Worm (Caenorhabditis elegans) whole organism, L2 larva: ENCODE results near the gene col-132.

Source experiments
- C34F6.9 ChIP-seq: fragments of 150-350 bp; optimal IDR thresholded peaks from 2 replicates; lab custom pipeline; 2014; ENCODE audit warnings: missing biosample characterization, missing genetic modification characterization
- F13H6.1 ChIP-seq: sonication (generic microtip); optimal IDR thresholded peaks from 2 replicates; lab custom pipeline; 2016; ENCODE audit warnings: missing genetic modification characterization, missing compliant biosample characterization
- R02D3.7 ChIP-seq: fragments of 150-350 bp; optimal IDR thresholded peaks from 2 replicates; lab custom pipeline; 2014; ENCODE audit warnings: missing biosample characterization, missing genetic modification characterization
- Y55F3AM.14 ChIP-seq: fragments of 200-800 bp; sonication (Bioruptor generic); optimal IDR thresholded peaks from 2 replicates; lab custom pipeline; 2018; ENCODE audit warnings: mild to moderate bottlenecking, missing genetic modification characterization, missing compliant biosample characterization
- alr-1 ChIP-seq: fragments of 150-350 bp; optimal IDR thresholded peaks from 2 replicates; lab custom pipeline; 2014; ENCODE audit warnings: missing biosample characterization, missing genetic modification characterization
- aly-2 ChIP-seq: fragments of 150-350 bp; optimal IDR thresholded peaks from 2 replicates; lab custom pipeline; 2014; ENCODE audit warnings: missing biosample characterization, missing genetic modification characterization
- ama-1 ChIP-seq: fragments of 150-350 bp; optimal IDR thresholded peaks from 2 replicates; lab custom pipeline; 2018; ENCODE audit warnings: inconsistent platforms
- blmp-1 ChIP-seq: sonication (generic microtip); optimal IDR thresholded peaks from 2 replicates; lab custom pipeline; 2017; ENCODE audit warnings: missing genetic modification characterization, mild to moderate bottlenecking, missing compliant biosample characterization, antibody characterized with exemption, moderate library complexity; ENCODE audit not compliant: insufficient read depth
- ceh-82 ChIP-seq: fragments of 150-350 bp; optimal IDR thresholded peaks from 2 replicates; lab custom pipeline; 2014; ENCODE audit warnings: missing biosample characterization, missing genetic modification characterization
- dmd-4 ChIP-seq: sonication (generic microtip); optimal IDR thresholded peaks from 2 replicates; lab custom pipeline; 2017; ENCODE audit warnings: missing biosample characterization, missing genetic modification characterization
- egl-27 ChIP-seq: sonication (generic microtip); optimal IDR thresholded peaks from 3 replicates; lab custom pipeline; 2017; ENCODE audit warnings: missing biosample characterization, missing genetic modification reagents, missing genetic modification characterization
- elt-1 ChIP-seq: fragments of 150-350 bp; optimal IDR thresholded peaks from 2 replicates; lab custom pipeline; 2014; ENCODE audit warnings: missing biosample characterization, missing genetic modification characterization
- elt-3 ChIP-seq: sonication (generic microtip); optimal IDR thresholded peaks from 2 replicates; lab custom pipeline; 2017; ENCODE audit warnings: missing biosample characterization, missing genetic modification characterization
- fos-1 ChIP-seq: fragments of 150-350 bp; optimal IDR thresholded peaks from 2 replicates; lab custom pipeline; 2014; ENCODE audit warnings: missing biosample characterization, missing genetic modification characterization
- gmeb-1 ChIP-seq: fragments of 150-350 bp; optimal IDR thresholded peaks from 2 replicates; lab custom pipeline; 2014; ENCODE audit warnings: missing biosample characterization, missing genetic modification characterization
- lin-11 ChIP-seq: fragments of 150-350 bp; sonication (generic microtip); optimal IDR thresholded peaks from 2 replicates; lab custom pipeline; 2014; ENCODE audit warnings: missing biosample characterization, missing genetic modification characterization, inconsistent platforms, mixed read lengths
- lin-39 ChIP-seq: fragments of 150-350 bp; optimal IDR thresholded peaks from 2 replicates; lab custom pipeline; 2014; ENCODE audit warnings: missing biosample characterization, missing genetic modification reagents, missing genetic modification characterization
- lsy-2 ChIP-seq, 2 experiments: fragments of 150-350 bp in 1 of 2; sonication (generic microtip) in 1 of 2; optimal IDR thresholded peaks; 2 replicates each; lab custom pipeline; 2014 to 2017; ENCODE audit warnings: missing biosample characterization in 2 of 2, missing genetic modification characterization in 2 of 2
- mbf-1 ChIP-seq: sonication (generic microtip); optimal IDR thresholded peaks from 2 replicates; lab custom pipeline; 2017; ENCODE audit warnings: missing biosample characterization, missing genetic modification characterization
- mdl-1 ChIP-seq, 2 experiments: fragments of 150-350 bp in 1 of 2; sonication (generic microtip) in 1 of 2; optimal IDR thresholded peaks; 2 replicates each; lab custom pipeline; 2017; ENCODE audit warnings: missing biosample characterization in 2 of 2, missing genetic modification characterization in 2 of 2
- nhr-11 ChIP-seq: fragments of 150-350 bp; optimal IDR thresholded peaks from 2 replicates; lab custom pipeline; 2014; ENCODE audit warnings: missing biosample characterization, missing genetic modification characterization
- nhr-12 ChIP-seq: fragments of 150-350 bp; optimal IDR thresholded peaks from 2 replicates; lab custom pipeline; 2014; ENCODE audit warnings: missing biosample characterization, missing genetic modification characterization
- nhr-129 ChIP-seq: fragments of 150-350 bp; optimal IDR thresholded peaks from 2 replicates; lab custom pipeline; 2014; ENCODE audit warnings: missing biosample characterization, missing genetic modification characterization
- nhr-21 ChIP-seq: fragments of 150-350 bp; optimal IDR thresholded peaks from 2 replicates; lab custom pipeline; 2014; ENCODE audit warnings: missing biosample characterization, missing genetic modification characterization
- nhr-23 ChIP-seq: fragments of 150-350 bp; optimal IDR thresholded peaks from 2 replicates; lab custom pipeline; 2014; ENCODE audit warnings: missing biosample characterization, missing genetic modification reagents, missing genetic modification characterization
- nhr-237 ChIP-seq: fragments of 150-350 bp; optimal IDR thresholded peaks from 2 replicates; lab custom pipeline; 2014; ENCODE audit warnings: missing biosample characterization, missing genetic modification characterization
- nhr-25 ChIP-seq: fragments of 150-350 bp; sonication (generic microtip); optimal IDR thresholded peaks from 3 replicates; lab custom pipeline; 2014; ENCODE audit warnings: missing biosample characterization, missing genetic modification characterization
- nhr-6 ChIP-seq: fragments of 150-350 bp; optimal IDR thresholded peaks from 2 replicates; lab custom pipeline; 2014; ENCODE audit warnings: missing biosample characterization, missing genetic modification characterization
- peb-1 ChIP-seq: fragments of 150-350 bp; optimal IDR thresholded peaks from 2 replicates; lab custom pipeline; 2014; ENCODE audit warnings: missing biosample characterization, missing genetic modification characterization
- sem-4 ChIP-seq: fragments of 150-350 bp; optimal IDR thresholded peaks from 2 replicates; lab custom pipeline; 2014; ENCODE audit warnings: missing biosample characterization, missing genetic modification reagents, missing genetic modification characterization
- skn-1 ChIP-seq: sonication (generic microtip); optimal IDR thresholded peaks from 2 replicates; lab custom pipeline; 2017; ENCODE audit warnings: missing biosample characterization, missing genetic modification characterization
- sma-3 ChIP-seq: sonication (generic microtip); optimal IDR thresholded peaks from 2 replicates; lab custom pipeline; 2016; ENCODE audit warnings: missing genetic modification reagents, missing genetic modification characterization, missing compliant biosample characterization
- sma-9 ChIP-seq, 2 experiments: fragments of 150-350 bp in 1 of 2; sonication (generic microtip) in 1 of 2; optimal IDR thresholded peaks; 2 replicates each; lab custom pipeline; 2014 to 2016; ENCODE audit warnings: missing genetic modification characterization in 2 of 2, mild to moderate bottlenecking in 1 of 2, missing biosample characterization in 1 of 2, missing compliant biosample characterization in 1 of 2, missing genetic modification reagents in 1 of 2, moderate library complexity in 1 of 2
- unc-39 ChIP-seq: fragments of 150-350 bp; optimal IDR thresholded peaks from 2 replicates; lab custom pipeline; 2014; ENCODE audit warnings: missing biosample characterization, missing genetic modification characterization
- unc-55 ChIP-seq: fragments of 150-350 bp; sonication (generic microtip); optimal IDR thresholded peaks from 3 replicates; lab custom pipeline; 2014; ENCODE audit warnings: missing biosample characterization, missing genetic modification reagents, missing genetic modification characterization
- unc-62 ChIP-seq: fragments of 150-350 bp; optimal IDR thresholded peaks from 2 replicates; lab custom pipeline; 2014; ENCODE audit warnings: missing biosample characterization, missing genetic modification reagents, missing genetic modification characterization
- zag-1 ChIP-seq: fragments of 150-350 bp; optimal IDR thresholded peaks from 2 replicates; lab custom pipeline; 2014; ENCODE audit warnings: missing biosample characterization, missing genetic modification characterization
- ztf-4 ChIP-seq: fragments of 150-350 bp; optimal IDR thresholded peaks from 2 replicates; lab custom pipeline; 2014; ENCODE audit warnings: missing biosample characterization, missing genetic modification characterization

The col-132 gene

DNA sequence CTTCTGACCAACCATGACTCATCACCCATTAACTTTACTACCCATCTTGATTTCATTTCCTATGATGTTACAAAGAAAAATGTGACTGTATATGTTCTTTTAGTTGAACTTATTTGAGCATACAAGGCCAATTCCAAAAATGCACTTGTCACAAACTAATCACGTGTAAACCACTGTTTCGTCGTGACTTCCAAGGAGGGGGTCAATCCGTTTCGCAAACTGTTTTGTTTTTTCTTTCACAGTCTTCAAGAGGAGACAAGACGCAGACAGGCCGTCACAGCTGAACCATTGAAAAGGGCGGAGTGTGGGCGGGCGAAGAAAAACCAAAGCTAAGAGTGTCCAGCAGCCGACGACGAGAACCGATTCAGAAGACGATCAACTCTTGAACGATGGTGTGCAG is 11.7 kb downstream of the col-132 start, which contains the start of gene C39E9.8:
Gene C39E9.8 (plus strand): TSS at position 328 of the 400 bp plus-strand sequence.
- TF ChIP-seq unc-62 (no peak), fos-1 (peak; percentile 41), aly-2 (tag; lab: Kevin White, UChicago) (no peak), blmp-1 (tag; lab: Kevin White, UChicago) (peak; percentile 48), Y55F3AM.14 (GFP tag; lab: Kevin White, UChicago) (peak; percentile 23), nhr-25 (tag; lab: Kevin White, UChicago) (peak; percentile 94), nhr-129 (tag; lab: Kevin White, UChicago) (peak; percentile 71), egl-27 (peak; percentile 13), sma-9 (GFP tag; optimal IDR thresholded peaks at IDR 0.05; lab: Kevin White, UChicago) (peak; percentile 74), sma-9 (tag; optimal IDR thresholded peaks at IDR 0.05; lab: Kevin White, UChicago) (peak; percentile 1), elt-3 (no peak), nhr-23 (tag; lab: Kevin White, UChicago) (no peak), nhr-6 (tag; lab: Kevin White, UChicago) (peak; percentile 14), nhr-21 (tag; lab: Kevin White, UChicago) (peak; percentile 52), sma-3 (GFP tag; lab: Kevin White, UChicago) (peak; percentile 77)

DNA sequence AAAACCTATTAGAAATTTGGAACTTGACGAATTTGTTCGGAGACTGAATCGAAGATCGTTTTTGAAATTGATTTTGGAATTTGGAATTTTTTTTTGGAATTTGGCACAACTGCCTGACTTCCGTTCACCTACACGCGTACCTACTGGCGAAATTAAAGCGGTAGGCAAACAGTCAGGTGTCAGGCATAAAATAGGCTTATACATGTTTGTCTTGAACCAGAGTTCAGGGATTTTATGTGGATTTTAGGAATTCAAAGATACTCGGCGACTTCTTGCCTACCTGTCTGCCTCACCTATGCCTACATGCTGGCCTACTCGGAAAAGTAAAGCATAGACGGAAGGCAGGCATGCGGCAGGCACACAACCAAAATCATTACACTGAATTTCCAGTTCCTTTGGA is 12.5 kb downstream of the col-132 start:
- TF ChIP-seq ztf-4, result no peak
- TF ChIP-seq zag-1, result no peak
- TF ChIP-seq gmeb-1 (tag; lab: Kevin White, UChicago), result no peak
- no peak for TF ChIP-seq unc-55 (GFP tag; lab: Kevin White, UChicago)
- no peak for TF ChIP-seq R02D3.7 (tag; lab: Kevin White, UChicago)
- TF ChIP-seq elt-1 (tag; lab: Kevin White, UChicago), result no peak
- no peak for TF ChIP-seq sem-4 (tag; lab: Kevin White, UChicago)
- TF ChIP-seq fos-1, result no peak
- no peak for TF ChIP-seq ama-1 (lab: Kevin White, UChicago)
- TF ChIP-seq C34F6.9, result no peak
- TF ChIP-seq elt-3, result no peak
- no peak for TF ChIP-seq lin-11 (tag; lab: Kevin White, UChicago)
- no peak for TF ChIP-seq sma-9 (GFP tag; optimal IDR thresholded peaks at IDR 0.05; lab: Kevin White, UChicago)
- TF ChIP-seq sma-9 (tag; optimal IDR thresholded peaks at IDR 0.05; lab: Kevin White, UChicago), result no peak
- TF ChIP-seq lsy-2 (tag; optimal IDR thresholded peaks at IDR 0.05; lab: Kevin White, UChicago), result no peak
- TF ChIP-seq peb-1 (tag; lab: Kevin White, UChicago), result no peak
- TF ChIP-seq nhr-6 (tag; lab: Kevin White, UChicago), result no peak
- TF ChIP-seq F13H6.1 (tag; lab: Kevin White, UChicago), result no peak
- no peak for TF ChIP-seq nhr-23 (tag; lab: Kevin White, UChicago)
- no peak for TF ChIP-seq mbf-1 (tag; lab: Kevin White, UChicago)

DNA sequence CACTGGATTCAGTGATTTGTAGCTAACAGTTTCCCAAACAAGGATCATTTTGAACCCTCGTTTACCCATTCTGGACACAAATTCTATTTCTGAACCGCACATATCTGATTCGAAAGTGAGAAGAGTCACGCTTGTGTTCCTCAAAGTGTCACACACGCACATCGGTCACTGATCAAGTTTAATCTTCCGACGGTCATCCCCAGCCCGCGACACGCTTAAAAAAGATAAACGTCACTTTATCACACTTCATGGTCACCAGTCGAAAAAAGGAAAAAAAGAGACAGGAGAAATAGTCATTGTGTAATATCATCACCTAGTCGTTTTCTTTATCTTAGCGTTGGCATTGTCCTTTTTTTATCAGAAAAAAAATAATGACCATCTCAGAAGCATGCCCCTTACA is 13.2 kb downstream of the col-132 start:
- TF ChIP-seq elt-1 (tag; lab: Kevin White, UChicago) (no peak), fos-1 (no peak), nhr-21 (tag; lab: Kevin White, UChicago) (peak; percentile 86), egl-27 (no peak), ceh-82 (no peak), C34F6.9 (no peak), sem-4 (tag; lab: Kevin White, UChicago) (no peak), nhr-129 (tag; lab: Kevin White, UChicago) (peak; percentile 55), lin-39 (tag; lab: Kevin White, UChicago) (no peak), alr-1 (no peak), mbf-1 (tag; lab: Kevin White, UChicago) (no peak), skn-1 (tag; lab: Kevin White, UChicago) (no peak), nhr-12 (no peak), ama-1 (lab: Kevin White, UChicago) (no peak), blmp-1 (tag; lab: Kevin White, UChicago) (peak; percentile 72), F13H6.1 (tag; lab: Kevin White, UChicago) (no peak), lin-11 (tag; lab: Kevin White, UChicago) (no peak), sma-9 (GFP tag; optimal IDR thresholded peaks at IDR 0.05; lab: Kevin White, UChicago) (peak; percentile 87), sma-9 (tag; optimal IDR thresholded peaks at IDR 0.05; lab: Kevin White, UChicago) (no peak), nhr-237 (tag; lab: Kevin White, UChicago) (no peak), nhr-25 (tag; lab: Kevin White, UChicago) (peak; percentile 76), zag-1 (no peak), dmd-4 (no peak), sma-3 (GFP tag; lab: Kevin White, UChicago) (peak; percentile 49), nhr-11 (tag; lab: Kevin White, UChicago) (no peak), aly-2 (tag; lab: Kevin White, UChicago) (no peak), unc-39 (tag; lab: Kevin White, UChicago) (no peak), unc-62 (no peak), mdl-1 (tag; optimal IDR thresholded peaks at IDR 0.05; lab: Kevin White, UChicago) (peak in 1 of 2 experiments; percentile 29)
